Worm (Caenorhabditis elegans) whole organism, L2 larva: Measurements from ENCODE around the gene sex-1.
A peak's percentile ranks its signal among the peaks of the same experiment; 100 is the strongest.

ENCODE experiments used
- alr-1 ChIP-seq: fragments of 150-350 bp; optimal IDR thresholded peaks from 2 replicates; lab custom pipeline; 2014; ENCODE audit warnings: missing biosample characterization, missing genetic modification characterization
- ceh-82 ChIP-seq: fragments of 150-350 bp; optimal IDR thresholded peaks from 2 replicates; lab custom pipeline; 2014; ENCODE audit warnings: missing biosample characterization, missing genetic modification characterization
- dmd-4 ChIP-seq: sonication (generic microtip); optimal IDR thresholded peaks from 2 replicates; lab custom pipeline; 2017; ENCODE audit warnings: missing biosample characterization, missing genetic modification characterization
- fos-1 ChIP-seq: fragments of 150-350 bp; optimal IDR thresholded peaks from 2 replicates; lab custom pipeline; 2014; ENCODE audit warnings: missing biosample characterization, missing genetic modification characterization
- lsy-2 ChIP-seq, 2 experiments: fragments of 150-350 bp in 1 of 2; sonication (generic microtip) in 1 of 2; optimal IDR thresholded peaks; 2 replicates each; lab custom pipeline; 2014 to 2017; ENCODE audit warnings: missing biosample characterization in 2 of 2, missing genetic modification characterization in 2 of 2
- nhr-11 ChIP-seq: fragments of 150-350 bp; optimal IDR thresholded peaks from 2 replicates; lab custom pipeline; 2014; ENCODE audit warnings: missing biosample characterization, missing genetic modification characterization
- nhr-12 ChIP-seq: fragments of 150-350 bp; optimal IDR thresholded peaks from 2 replicates; lab custom pipeline; 2014; ENCODE audit warnings: missing biosample characterization, missing genetic modification characterization
- nhr-77 ChIP-seq: fragments of 150-350 bp; optimal IDR thresholded peaks from 2 replicates; lab custom pipeline; 2014; ENCODE audit warnings: missing biosample characterization, missing genetic modification characterization
- sma-9 ChIP-seq, 2 experiments: fragments of 150-350 bp in 1 of 2; sonication (generic microtip) in 1 of 2; optimal IDR thresholded peaks; 2 replicates each; lab custom pipeline; 2014 to 2016; ENCODE audit warnings: missing genetic modification characterization in 2 of 2, mild to moderate bottlenecking in 1 of 2, missing biosample characterization in 1 of 2, missing compliant biosample characterization in 1 of 2, missing genetic modification reagents in 1 of 2, moderate library complexity in 1 of 2
- snpc-4 ChIP-seq: fragments of 150-350 bp; optimal IDR thresholded peaks from 2 replicates; lab custom pipeline; 2014; ENCODE audit warnings: missing biosample characterization, missing genetic modification characterization
- ztf-4 ChIP-seq: fragments of 150-350 bp; optimal IDR thresholded peaks from 2 replicates; lab custom pipeline; 2014; ENCODE audit warnings: missing biosample characterization, missing genetic modification characterization

DNA sequence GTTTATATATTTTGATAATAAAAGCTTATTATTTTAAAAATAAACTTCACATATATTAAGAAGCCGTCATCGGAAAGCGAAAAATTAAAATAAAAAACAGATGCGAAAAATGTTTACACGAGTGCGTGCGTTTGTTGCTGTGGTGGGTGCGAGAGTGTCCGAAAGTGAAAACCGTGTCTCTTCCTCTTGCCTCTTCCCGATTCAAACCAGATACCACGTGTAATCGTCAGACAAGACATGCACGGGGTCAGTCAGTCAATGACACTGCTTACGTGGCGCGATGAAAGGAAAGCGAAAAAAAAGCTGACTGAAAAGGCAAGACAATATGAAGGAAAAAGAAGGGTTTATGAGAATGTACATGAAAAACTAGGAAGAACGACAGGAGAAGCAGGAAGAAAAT lies 25.7 kb upstream of the sex-1 start:
- TF ChIP-seq nhr-11 (tag; lab: Kevin White, UChicago) (no peak), fos-1 (tag; lab: Kevin White, UChicago) (peak; percentile 10), snpc-4 (tag; lab: Kevin White, UChicago) (no peak), alr-1 (tag; lab: Kevin White, UChicago) (no peak), lsy-2 (tag; optimal IDR thresholded peaks at IDR 0.05; lab: Kevin White, UChicago) (no peak), nhr-12 (tag; lab: Kevin White, UChicago) (no peak), ztf-4 (no peak), nhr-77 (tag; lab: Kevin White, UChicago) (no peak), dmd-4 (tag; lab: Kevin White, UChicago) (no peak), ceh-82 (tag; lab: Kevin White, UChicago) (no peak), sma-9 (GFP tag; optimal IDR thresholded peaks at IDR 0.05; lab: Kevin White, UChicago) (no peak), sma-9 (tag; optimal IDR thresholded peaks at IDR 0.05; lab: Kevin White, UChicago) (no peak)
